Worm (Caenorhabditis elegans) whole organism, dauer: Measurements from ENCODE around the gene F38B2.6.

Experiments
- unc-62 ChIP-seq: sonication (generic microtip); optimal IDR thresholded peaks from 2 replicates; lab custom pipeline; 2017; ENCODE audit warnings: missing biosample characterization, missing genetic modification reagents, missing genetic modification characterization

Gene F38B2.6

ce11 chrX:11240585-11241115 is 40.4 kb downstream of the F38B2.6 start, which contains the start of gene C34F6.10:
TSS of gene C34F6.10 (minus strand) at chrX:11240635.
- TF ChIP-seq unc-62 (GFP tag; lab: Kevin White, UChicago), result no peak
